Worm (Caenorhabditis elegans) whole organism, L4/young adult: Measurements from ENCODE around the gene ZC132.9.

Source experiments
- W03F9.2 ChIP-seq: fragments of 150-350 bp; optimal IDR thresholded peaks from 2 replicates; lab custom pipeline; 2014; ENCODE audit warnings: missing biosample characterization, missing genetic modification characterization
- dao-5 ChIP-seq: sonication (generic microtip); optimal IDR thresholded peaks from 2 replicates; lab custom pipeline; 2016; ENCODE audit warnings: missing genotype, missing genetic modification characterization, moderate library complexity, missing compliant biosample characterization
- him-1 ChIP-seq: sonication (generic microtip); optimal IDR thresholded peaks from 2 replicates; lab custom pipeline; 2016; ENCODE audit warnings: missing genotype, missing genetic modification reagents, missing genetic modification characterization, missing compliant biosample characterization

ce11 chrV:4325415-4325814 is 5.6 kb upstream of the ZC132.9 start, which contains the start of gene nhr-125:
- no peak for TF ChIP-seq him-1 (tag; lab: Kevin White, UChicago)
- no peak for TF ChIP-seq dao-5
- no peak for TF ChIP-seq W03F9.2 (tag; lab: Kevin White, UChicago)
